Worm (Caenorhabditis elegans) whole organism, late embryonic: ENCODE results near the gene srt-18.

Experiments used
- pha-2 ChIP-seq: sonication (generic microtip); optimal IDR thresholded peaks from 2 replicates; lab custom pipeline; 2017; ENCODE audit warnings: mild to moderate bottlenecking, missing genetic modification characterization, missing compliant biosample characterization
- pqm-1 ChIP-seq: sonication (generic microtip); optimal IDR thresholded peaks from 2 replicates; lab custom pipeline; 2016; ENCODE audit warnings: missing genetic modification characterization, missing compliant biosample characterization

ce11 chrV:9030248-9030647 lies 14.8 kb upstream of the srt-18 start, which contains the start of gene C25E10.5:
- TF ChIP-seq pqm-1 (tag; lab: Kevin White, UChicago) (no peak), pha-2 (tag; lab: Kevin White, UChicago) (no peak)
